Worm (Caenorhabditis elegans): ENCODE results near the gene C18H7.12.

DNA sequence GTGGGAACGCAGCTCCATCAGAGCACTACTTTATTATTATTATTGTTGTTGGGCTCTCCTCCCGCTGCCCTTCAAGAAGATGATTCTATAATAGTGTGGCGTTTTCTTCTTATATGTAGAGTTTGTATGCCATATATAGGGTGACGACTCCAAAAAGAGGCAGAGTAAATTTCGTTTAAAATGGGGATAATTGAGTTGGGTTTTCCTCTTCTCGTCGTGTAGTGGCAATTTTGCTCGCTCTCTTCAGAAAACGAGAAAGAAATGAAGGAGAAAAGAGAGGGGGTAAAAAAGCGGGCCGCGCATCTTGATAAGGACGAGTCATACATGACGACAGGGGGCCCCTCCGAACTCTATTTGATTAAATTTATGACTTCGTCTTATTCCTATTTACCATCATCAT lies 24.2 kb downstream of the C18H7.12 start:
- TF ChIP-seq F52B5.7 (tag; optimal IDR thresholded peaks at IDR 0.05) (no peak), F57C9.4 (tag; optimal IDR thresholded peaks at IDR 0.05) (no peak), hlh-26 (GFP tag; conservative IDR thresholded peaks at IDR 0.05) (no peak), ama-1 (optimal IDR thresholded peaks at IDR 0.05) (no peak), ama-1 (GFP tag; optimal IDR thresholded peaks at IDR 0.05) (no peak), dpff-1 (tag; optimal IDR thresholded peaks at IDR 0.05) (no peak), D2030.7 (GFP tag; IDR thresholded peaks at IDR 0.05) (no peak), lin-26 (GFP tag; IDR thresholded peaks at IDR 0.05) (no peak), T07F8.4 (tag; optimal IDR thresholded peaks at IDR 0.05) (no peak), unc-62 (GFP tag; optimal IDR thresholded peaks at IDR 0.05) (no peak), bed-2 (GFP tag; IDR thresholded peaks at IDR 0.05) (no peak), rec-8 (tag; optimal IDR thresholded peaks at IDR 0.05) (no peak)

Measured in whole organism, young adult.